Worm (Caenorhabditis elegans) whole organism, L4 larva: Measurements from ENCODE around the gene chpf-1.

Experiments used
- F49E8.2 ChIP-seq: sonication (generic microtip); optimal IDR thresholded peaks from 2 replicates; lab custom pipeline; 2016; ENCODE audit warnings: missing compliant biosample characterization, mild to moderate bottlenecking, missing genetic modification characterization, borderline replicate concordance
- ama-1 ChIP-seq: fragments of 150-350 bp; optimal IDR thresholded peaks from 2 replicates; lab custom pipeline; 2014; ENCODE audit warnings: inconsistent platforms, mixed read lengths
- ceh-82 ChIP-seq: sonication (generic microtip); optimal IDR thresholded peaks from 2 replicates; lab custom pipeline; 2017; ENCODE audit warnings: missing biosample characterization, missing genetic modification characterization
- egl-43 ChIP-seq: fragments of 200-800 bp; sonication (Bioruptor generic); IDR thresholded peaks from 2 replicates; pipeline ENCODE4 v1.3.6; 2022; ENCODE audit warnings: missing genetic modification reagents, missing genetic modification characterization, missing compliant biosample characterization
- fkh-10 ChIP-seq: fragments of 150-350 bp; optimal IDR thresholded peaks from 2 replicates; lab custom pipeline; 2014; ENCODE audit warnings: missing biosample characterization, missing genetic modification reagents, missing genetic modification characterization
- hlh-30 ChIP-seq: sonication (generic microtip); optimal IDR thresholded peaks from 2 replicates; lab custom pipeline; 2017; ENCODE audit warnings: antibody characterized with exemption, mild to moderate bottlenecking, missing genetic modification characterization, missing compliant biosample characterization; ENCODE audit not compliant: insufficient read depth
- jun-1 ChIP-seq: fragments of 150-350 bp; optimal IDR thresholded peaks from 2 replicates; lab custom pipeline; 2014; ENCODE audit warnings: missing biosample characterization, missing genetic modification reagents, missing genetic modification characterization
- madf-9 ChIP-seq: fragments of 200-800 bp; sonication (Bioruptor generic); conservative IDR thresholded peaks from 2 replicates; pipeline ENCODE4 v1.3.6; 2022; ENCODE audit warnings: missing genetic modification reagents, missing genetic modification characterization, missing compliant biosample characterization
- nhr-237 ChIP-seq: sonication (generic microtip); optimal IDR thresholded peaks from 2 replicates; lab custom pipeline; 2017; ENCODE audit warnings: missing biosample characterization, missing genetic modification characterization
- nhr-28 ChIP-seq: fragments of 150-350 bp; optimal IDR thresholded peaks from 2 replicates; lab custom pipeline; 2014; ENCODE audit warnings: missing biosample characterization, missing genetic modification characterization
- snpc-1.2 ChIP-seq: fragments of 200-800 bp; sonication (Bioruptor generic); IDR thresholded peaks from 2 replicates; pipeline ENCODE4 v1.3.6; 2022; ENCODE audit warnings: missing genetic modification reagents, missing genetic modification characterization, missing compliant biosample characterization
- tra-1 ChIP-seq: fragments of 200-800 bp; sonication (Bioruptor generic); IDR thresholded peaks from 2 replicates; pipeline ENCODE4 v1.3.6; 2022; ENCODE audit warnings: missing genetic modification reagents, missing genetic modification characterization, missing compliant biosample characterization
- unc-130 ChIP-seq: sonication (generic microtip); optimal IDR thresholded peaks from 2 replicates; lab custom pipeline; 2016; ENCODE audit warnings: missing genetic modification reagents, missing genetic modification characterization, missing compliant biosample characterization
- unc-62 ChIP-seq, 3 experiments: fragments of 150-350 bp in 1 of 3; sonication (generic microtip); optimal IDR thresholded peaks in 2 of 3; peaks in 1 of 3; 1 replicate in 1 of 3; 2 replicates in 2 of 3; lab custom pipeline; 2014 to 2017; ENCODE audit warnings: missing biosample characterization in 3 of 3, missing genetic modification characterization in 3 of 3, missing genetic modification reagents in 3 of 3, missing genotype in 1 of 3

DNA sequence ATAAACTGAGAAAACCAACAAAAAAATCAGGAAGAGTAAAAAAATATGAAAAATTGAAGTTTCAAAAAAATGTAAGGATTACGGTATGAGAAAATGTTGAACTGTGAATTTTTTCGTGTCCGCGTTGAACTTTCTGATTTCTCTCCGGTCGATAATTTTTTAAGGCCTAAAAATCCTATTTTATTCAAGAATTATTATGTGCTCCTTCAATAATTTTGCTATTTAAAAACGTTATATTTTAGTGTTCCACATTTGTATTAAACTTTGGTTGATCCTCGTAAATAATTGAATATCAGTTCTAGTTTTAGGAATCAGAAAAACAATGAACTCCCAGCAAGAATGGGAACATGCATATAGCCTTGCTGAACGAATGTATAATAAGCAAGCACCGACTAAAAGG is 9.3 kb upstream of the chpf-1 start, which contains the start of gene hpo-40:
- TF ChIP-seq snpc-1.2 (GFP tag; lab: Robert Waterston, UW) (no peak), ama-1 (lab: Kevin White, UChicago) (no peak), ceh-82 (no peak), nhr-28 (tag; lab: Kevin White, UChicago) (no peak), fkh-10 (GFP tag; lab: Kevin White, UChicago) (no peak), unc-130 (no peak), tra-1 (no peak), madf-9 (no peak), egl-43 (GFP tag; lab: Robert Waterston, UW) (no peak), F49E8.2 (tag; lab: Kevin White, UChicago) (no peak), hlh-30 (no peak), nhr-237 (no peak), unc-62 (GFP tag; optimal IDR thresholded peaks at IDR 0.05 in 1 of 2; lab: Kevin White, UChicago) (no peak), unc-62 (tag; optimal IDR thresholded peaks at IDR 0.05; lab: Kevin White, UChicago) (no peak), jun-1 (no peak)
